Worm (Caenorhabditis elegans): ENCODE data around the gene aat-7.

DNA sequence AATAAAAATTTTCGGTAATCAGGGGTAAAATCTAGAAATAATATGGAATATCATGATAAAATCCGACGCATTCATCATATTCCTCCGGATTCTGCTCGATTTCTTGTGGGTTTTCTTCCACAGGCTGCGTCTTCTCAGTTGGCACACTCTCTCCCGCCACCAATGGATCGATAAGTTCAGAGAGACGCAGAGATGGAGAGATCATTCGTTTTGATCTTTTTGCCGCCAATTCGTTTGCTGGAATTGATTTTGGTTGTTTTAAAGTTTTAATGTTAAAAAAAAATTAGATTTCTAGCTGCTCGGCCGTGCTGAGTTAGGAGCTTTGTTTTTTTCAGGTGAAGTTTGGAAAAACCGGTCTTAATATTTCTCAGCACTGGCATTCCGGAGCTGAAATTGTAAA lies 29.4 kb upstream of the aat-7 start:
- no peak for TF ChIP-seq ceh-82 (tag; optimal IDR thresholded peaks at IDR 0.05)
- no peak for TF ChIP-seq elt-3 (tag; optimal IDR thresholded peaks at IDR 0.05)

Measured in whole organism, L1 larva.